Worm (Caenorhabditis elegans) whole organism, late embryonic: ENCODE results near the gene F17A2.16.
"Not testable (repeated sequence)": the region's sequence is repeated elsewhere in the genome, so short reads cannot be mapped to it uniquely, and the experiment has no call there.

Source experiments
- C08G9.2 ChIP-seq: sonication (generic microtip); optimal IDR thresholded peaks from 2 replicates; lab custom pipeline; 2016; ENCODE audit warnings: mild to moderate bottlenecking, missing genetic modification characterization, moderate library complexity, missing compliant biosample characterization
- K02D7.2 ChIP-seq: sonication (generic microtip); optimal IDR thresholded peaks from 2 replicates; lab custom pipeline; 2017; ENCODE audit warnings: mild to moderate bottlenecking, missing genetic modification characterization, missing compliant biosample characterization
- K09A11.1 ChIP-seq: sonication (generic microtip); optimal IDR thresholded peaks from 2 replicates; lab custom pipeline; 2017; ENCODE audit warnings: antibody characterized with exemption, mild to moderate bottlenecking, missing genetic modification characterization, missing compliant biosample characterization; ENCODE audit not compliant: insufficient read depth
- Y22D7AL.16 ChIP-seq: sonication (generic microtip); optimal IDR thresholded peaks from 2 replicates; lab custom pipeline; 2016; ENCODE audit warnings: missing genetic modification characterization, missing compliant biosample characterization
- ahr-1 ChIP-seq: sonication (generic microtip); optimal IDR thresholded peaks from 2 replicates; lab custom pipeline; 2016; ENCODE audit warnings: missing genetic modification characterization, missing compliant biosample characterization
- ama-1 ChIP-seq: fragments of 150-350 bp; optimal IDR thresholded peaks from 2 replicates; lab custom pipeline; 2014
- ceh-14 ChIP-seq: sonication (generic microtip); optimal IDR thresholded peaks from 2 replicates; lab custom pipeline; 2016; ENCODE audit warnings: missing genotype, missing genetic modification characterization, missing compliant biosample characterization
- ceh-22 ChIP-seq: sonication (generic microtip); optimal IDR thresholded peaks from 2 replicates; lab custom pipeline; 2017; ENCODE audit warnings: missing biosample characterization, missing genetic modification characterization
- ceh-34 ChIP-seq: sonication (generic microtip); optimal IDR thresholded peaks from 2 replicates; lab custom pipeline; 2016; ENCODE audit warnings: mild to moderate bottlenecking, missing genetic modification characterization, missing compliant biosample characterization
- ceh-48 ChIP-seq: sonication (generic microtip); optimal IDR thresholded peaks from 2 replicates; lab custom pipeline; 2016; ENCODE audit warnings: missing genetic modification characterization, inconsistent platforms, missing compliant biosample characterization
- ceh-9 ChIP-seq: sonication (generic microtip); optimal IDR thresholded peaks from 2 replicates; lab custom pipeline; 2016; ENCODE audit warnings: mild to moderate bottlenecking, missing genetic modification characterization, inconsistent platforms, missing compliant biosample characterization
- che-1 ChIP-seq: sonication (generic microtip); optimal IDR thresholded peaks from 2 replicates; lab custom pipeline; 2016; ENCODE audit warnings: mild to moderate bottlenecking, missing genetic modification characterization, missing compliant biosample characterization
- dve-1 ChIP-seq: sonication (generic microtip); optimal IDR thresholded peaks from 2 replicates; lab custom pipeline; 2017; ENCODE audit warnings: antibody characterized with exemption, mild to moderate bottlenecking, missing genetic modification characterization, missing compliant biosample characterization
- elt-4 ChIP-seq: sonication (generic microtip); optimal IDR thresholded peaks from 2 replicates; lab custom pipeline; 2016; ENCODE audit warnings: missing genetic modification characterization, missing compliant biosample characterization
- eyg-1 ChIP-seq: sonication (generic microtip); optimal IDR thresholded peaks from 2 replicates; lab custom pipeline; 2016; ENCODE audit warnings: missing genotype, missing genetic modification characterization, missing compliant biosample characterization
- fax-1 ChIP-seq: sonication (generic microtip); optimal IDR thresholded peaks from 2 replicates; lab custom pipeline; 2016; ENCODE audit warnings: missing genotype, missing genetic modification characterization, missing compliant biosample characterization
- hlh-6 ChIP-seq: sonication (generic microtip); optimal IDR thresholded peaks from 2 replicates; lab custom pipeline; 2016; ENCODE audit warnings: missing genotype, missing genetic modification characterization, missing compliant biosample characterization
- lin-11 ChIP-seq: fragments of 200-800 bp; sonication (Bioruptor generic); optimal IDR thresholded peaks from 2 replicates; lab custom pipeline; 2018; ENCODE audit warnings: mild to moderate bottlenecking, missing genetic modification characterization, missing compliant biosample characterization
- madf-2 ChIP-seq: sonication (generic microtip); optimal IDR thresholded peaks from 2 replicates; lab custom pipeline; 2017; ENCODE audit warnings: missing genetic modification characterization, missing compliant biosample characterization
- mec-3 ChIP-seq: sonication (generic microtip); optimal IDR thresholded peaks from 2 replicates; lab custom pipeline; 2016; ENCODE audit warnings: borderline replicate concordance, missing genetic modification characterization, missing compliant biosample characterization
- nfya-1 ChIP-seq: sonication (generic microtip); optimal IDR thresholded peaks from 2 replicates; lab custom pipeline; 2017; ENCODE audit warnings: missing genetic modification characterization, mild to moderate bottlenecking, missing compliant biosample characterization, antibody characterized with exemption, moderate library complexity
- nhr-232 ChIP-seq: sonication (generic microtip); optimal IDR thresholded peaks from 2 replicates; lab custom pipeline; 2016; ENCODE audit warnings: missing genetic modification characterization, missing compliant biosample characterization
- odd-2 ChIP-seq: sonication (generic microtip); optimal IDR thresholded peaks from 2 replicates; lab custom pipeline; 2017; ENCODE audit warnings: antibody characterized with exemption, mild to moderate bottlenecking, missing genetic modification characterization, missing compliant biosample characterization
- pag-3 ChIP-seq: sonication (generic microtip); optimal IDR thresholded peaks from 2 replicates; lab custom pipeline; 2016; ENCODE audit warnings: missing compliant biosample characterization, missing genetic modification characterization, borderline replicate concordance
- pha-2 ChIP-seq: sonication (generic microtip); optimal IDR thresholded peaks from 2 replicates; lab custom pipeline; 2017; ENCODE audit warnings: mild to moderate bottlenecking, missing genetic modification characterization, missing compliant biosample characterization
- pha-4 ChIP-seq: fragments of 150-350 bp; optimal IDR thresholded peaks from 2 replicates; lab custom pipeline; 2018; ENCODE audit warnings: missing biosample characterization, missing genetic modification reagents, missing genetic modification characterization
- ref-2 ChIP-seq: sonication (generic microtip); optimal IDR thresholded peaks from 2 replicates; lab custom pipeline; 2016; ENCODE audit warnings: missing genetic modification characterization, missing compliant biosample characterization
- sox-4 ChIP-seq: sonication (generic microtip); optimal IDR thresholded peaks from 2 replicates; lab custom pipeline; 2017; ENCODE audit warnings: mild to moderate bottlenecking, missing genetic modification characterization, inconsistent platforms, missing compliant biosample characterization
- syd-9 ChIP-seq: sonication (generic microtip); optimal IDR thresholded peaks from 2 replicates; lab custom pipeline; 2016; ENCODE audit warnings: mild to moderate bottlenecking, missing genetic modification characterization, moderate library complexity, missing compliant biosample characterization
- tbx-2 ChIP-seq: sonication (generic microtip); optimal IDR thresholded peaks from 2 replicates; lab custom pipeline; 2016; ENCODE audit warnings: missing genetic modification characterization, missing compliant biosample characterization
- unc-42 ChIP-seq: sonication (generic microtip); optimal IDR thresholded peaks from 2 replicates; lab custom pipeline; 2016; ENCODE audit warnings: missing genotype, missing genetic modification characterization, missing compliant biosample characterization
- unc-55 ChIP-seq: sonication (generic microtip); optimal IDR thresholded peaks from 2 replicates; lab custom pipeline; 2017; ENCODE audit warnings: missing biosample characterization, missing genetic modification reagents, missing genetic modification characterization
- zip-5 ChIP-seq: sonication (generic microtip); optimal IDR thresholded peaks from 2 replicates; lab custom pipeline; 2016; ENCODE audit warnings: missing genetic modification characterization, missing compliant biosample characterization

The F17A2.16 gene

DNA sequence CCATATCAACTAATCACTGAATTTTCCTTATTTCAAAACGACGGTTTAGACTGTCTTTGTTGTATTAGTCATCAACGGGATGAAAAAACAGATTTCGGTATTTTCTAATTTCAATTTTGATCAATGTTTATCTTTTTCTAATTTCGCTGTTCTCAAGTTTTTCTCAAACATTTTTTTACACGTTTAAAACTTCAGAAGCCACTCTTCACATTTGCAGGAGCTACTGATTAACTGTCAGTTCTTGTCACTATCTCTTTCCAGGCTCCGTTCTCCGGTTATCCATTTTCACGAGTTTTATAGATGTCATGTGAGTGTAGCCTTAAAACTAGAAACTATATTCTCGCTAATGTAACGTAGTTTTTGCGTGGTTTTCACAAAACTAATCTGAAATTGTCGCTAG, 17.7 kb upstream of the F17A2.16 start, which contains the start of gene C04B4.4:
Gene C04B4.4 (plus strand): TSS at position 301 of the 400 bp plus-strand sequence.
- TF ChIP-seq sox-4 (tag; lab: Kevin White, UChicago) (no peak), ceh-22 (tag; lab: Kevin White, UChicago) (no peak), fax-1 (no peak), tbx-2 (no peak), ceh-14 (tag; lab: Kevin White, UChicago) (no peak), C08G9.2 (no peak), ceh-9 (tag; lab: Kevin White, UChicago) (no peak), unc-42 (tag; lab: Kevin White, UChicago) (no peak), ahr-1 (tag; lab: Kevin White, UChicago) (no peak), odd-2 (tag; lab: Kevin White, UChicago) (no peak), K02D7.2 (tag; lab: Kevin White, UChicago) (no peak), ceh-48 (tag; lab: Kevin White, UChicago) (no peak), hlh-6 (tag; lab: Kevin White, UChicago) (no peak), ama-1 (no peak), syd-9 (tag; lab: Kevin White, UChicago) (no peak), dve-1 (tag; lab: Kevin White, UChicago) (no peak), unc-55 (GFP tag; lab: Kevin White, UChicago) (no peak), nfya-1 (tag; lab: Kevin White, UChicago) (no peak), elt-4 (no peak)

DNA sequence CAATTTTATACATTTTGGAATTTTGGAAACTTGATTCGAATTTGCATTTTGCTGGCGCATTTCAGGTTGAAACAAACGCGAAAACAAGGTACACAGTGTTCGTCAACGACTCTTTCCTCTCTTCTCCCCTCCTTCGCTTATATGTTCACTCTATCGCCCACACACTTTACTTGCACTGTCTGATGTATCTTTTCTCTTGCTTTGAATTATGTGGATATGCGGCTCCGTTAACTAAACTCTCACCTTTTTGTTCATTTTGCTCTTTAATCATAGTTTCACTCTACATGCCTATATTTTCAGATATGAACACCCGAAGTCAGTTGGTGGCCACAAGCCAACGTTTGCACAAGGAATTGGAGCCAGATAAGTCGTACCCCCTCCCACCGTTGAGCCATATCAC, 14.0 kb upstream of the F17A2.16 start, which contains the start of gene W06D11.1:
Gene W06D11.1 (plus strand): TSS at position 301 of the 400 bp plus-strand sequence.
- TF ChIP-seq odd-2 (tag; lab: Kevin White, UChicago) (no peak), lin-11 (tag; lab: Kevin White, UChicago) (no peak)

DNA sequence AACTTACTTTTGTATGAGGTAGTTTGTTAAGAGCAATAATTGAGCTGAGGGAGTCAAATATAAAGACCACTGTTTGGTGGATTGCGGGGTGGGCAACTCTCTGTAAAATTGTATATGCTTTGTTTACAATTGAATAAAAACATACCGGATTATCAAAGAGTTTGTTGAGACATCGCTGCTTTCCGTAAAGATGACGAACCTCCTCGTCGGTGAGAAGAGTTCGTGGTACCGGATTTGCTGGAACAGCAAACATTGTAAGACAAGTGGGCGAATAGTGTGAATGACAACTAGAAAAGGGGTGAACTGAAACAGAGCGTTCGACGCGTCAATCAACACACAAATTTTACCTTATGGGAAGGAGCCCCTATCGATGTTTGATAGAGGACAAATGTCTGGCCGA, 11.9 kb upstream of the F17A2.16 start, which contains the start of gene W06D11.2:
Gene W06D11.2 (minus strand): TSS at position 339 of the 400 bp plus-strand sequence.
- TF ChIP-seq pha-2 (tag; lab: Kevin White, UChicago) (no peak), K09A11.1 (no peak), ceh-14 (tag; lab: Kevin White, UChicago) (no peak), eyg-1 (tag; lab: Kevin White, UChicago) (no peak), ref-2 (no peak), che-1 (tag; lab: Kevin White, UChicago) (no peak)

DNA sequence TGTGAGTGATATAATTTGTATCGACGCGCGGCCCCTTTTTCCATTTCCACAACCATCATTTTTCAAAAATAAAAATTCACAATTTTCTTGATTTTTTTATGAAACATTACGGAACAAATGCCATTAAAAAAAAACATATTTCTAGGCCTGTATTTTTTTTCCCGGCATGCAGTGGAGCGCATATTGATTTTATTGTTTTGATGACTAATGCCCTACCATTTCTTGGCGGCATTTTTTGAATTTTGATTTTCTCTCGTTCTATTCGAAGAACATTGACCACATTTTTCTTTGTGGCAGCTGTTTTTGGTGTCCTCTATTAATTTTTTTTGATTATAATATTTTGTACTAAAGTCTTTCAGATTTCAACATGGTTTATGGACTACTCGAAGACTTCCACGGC, 9.9 kb upstream of the F17A2.16 start, which contains the start of gene W06D11.3:
Gene W06D11.3 (plus strand): TSS at position 360 of the 400 bp plus-strand sequence.
- TF ChIP-seq unc-55 (GFP tag; lab: Kevin White, UChicago) (no peak), madf-2 (no peak), unc-42 (tag; lab: Kevin White, UChicago) (no peak), nhr-232 (tag; lab: Kevin White, UChicago) (no peak), ceh-48 (tag; lab: Kevin White, UChicago) (no peak), C08G9.2 (no peak), pag-3 (tag; lab: Kevin White, UChicago) (no peak)
- TF ChIP-seq, all 69 proteins: peak for 0

DNA sequence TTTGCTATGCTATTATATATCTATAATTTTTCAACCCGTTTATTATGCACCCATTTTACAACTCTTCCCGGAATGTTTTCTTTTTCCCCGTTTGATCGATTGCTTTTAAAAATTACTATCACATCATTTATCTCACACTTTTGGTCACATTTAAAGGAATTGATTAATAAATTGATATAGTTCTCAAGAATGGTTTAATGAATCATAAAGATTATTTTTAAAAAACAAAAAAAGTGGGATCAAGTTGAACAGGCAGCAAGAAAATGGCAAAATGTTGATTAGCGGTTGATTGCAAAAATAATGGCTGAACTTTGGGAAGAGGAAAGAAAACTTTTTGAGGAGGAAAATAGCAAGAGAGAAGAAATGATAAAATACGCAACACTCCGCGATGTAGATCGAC, 8.4 kb upstream of the F17A2.16 start, which contains the start of gene W06D11.5:
Gene W06D11.5 (plus strand): TSS at position 301 of the 400 bp plus-strand sequence.
- TF ChIP-seq pag-3 (tag; lab: Kevin White, UChicago) (no peak), C08G9.2 (no peak), lin-11 (tag; lab: Kevin White, UChicago) (no peak), pha-4 (tag; lab: Kevin White, UChicago) (no peak), mec-3 (tag; lab: Kevin White, UChicago) (no peak), zip-5 (tag; lab: Kevin White, UChicago) (no peak)

DNA sequence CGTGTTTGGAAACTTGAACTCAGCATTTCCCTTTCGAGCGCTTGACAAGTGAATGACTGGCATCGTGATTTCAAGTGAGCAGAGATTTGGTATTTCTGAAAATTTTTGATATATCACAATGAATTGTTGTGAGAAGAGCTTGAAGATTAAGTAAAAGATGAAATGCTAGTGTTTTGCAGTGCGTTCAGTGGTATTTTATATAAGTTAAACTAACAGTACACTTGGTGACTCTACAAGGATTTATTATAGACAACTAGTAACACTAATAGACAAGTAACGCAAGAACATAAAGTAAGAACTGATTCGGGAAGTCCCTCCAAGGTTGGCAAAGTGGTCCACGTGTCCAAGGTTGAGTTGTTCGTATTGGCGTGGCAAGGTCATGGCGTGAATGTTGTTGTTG, 5.5 kb upstream of the F17A2.16 start, which contains the start of gene dot-1.3:
Gene dot-1.3 (minus strand): TSS at position 101 of the 400 bp plus-strand sequence.
- not testable (repeated sequence) for TF ChIP-seq fax-1, ceh-34, Y22D7AL.16
